Worm (Caenorhabditis elegans) whole organism, dauer: ENCODE results near the gene tsp-13.

Source experiments
- unc-62 ChIP-seq: sonication (generic microtip); optimal IDR thresholded peaks from 2 replicates; lab custom pipeline; 2017; ENCODE audit warnings: missing biosample characterization, missing genetic modification reagents, missing genetic modification characterization

tsp-13 gene

DNA sequence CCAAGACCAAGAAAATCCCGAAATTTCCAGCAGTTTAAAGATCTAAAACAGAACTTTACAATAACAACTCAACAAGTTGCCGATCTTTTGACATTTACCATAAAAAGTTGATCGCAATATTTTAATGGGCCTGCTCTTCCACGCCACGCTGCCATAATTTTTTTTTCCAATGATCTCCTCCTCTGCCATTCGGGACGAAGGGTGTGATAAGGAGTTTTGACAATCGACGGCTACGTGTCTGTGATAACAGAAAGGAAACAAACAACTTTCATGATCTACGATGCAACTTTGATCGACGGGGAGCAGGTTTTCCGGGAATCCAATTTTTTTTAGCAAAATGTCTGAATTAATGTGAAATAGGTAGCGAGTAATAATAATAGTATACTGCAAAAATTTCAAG is 53.0 kb downstream of the tsp-13 start:
- no peak for TF ChIP-seq unc-62 (GFP tag; lab: Kevin White, UChicago)
